Worm (Caenorhabditis elegans) whole organism, young adult: ENCODE measurements around the gene K03A11.1.

ENCODE experiments used
- C17E4.6 ChIP-seq: fragments of 200-800 bp; sonication (Bioruptor generic); IDR thresholded peaks from 2 replicates; pipeline ENCODE4 v1.3.6; 2022; ENCODE audit warnings: missing genetic modification reagents, missing genetic modification characterization, missing compliant biosample characterization
- D2030.7 ChIP-seq: fragments of 200-800 bp; sonication (Bioruptor generic); IDR thresholded peaks from 2 replicates; pipeline ENCODE4 v1.3.6; 2022; ENCODE audit warnings: missing genetic modification reagents, missing genetic modification characterization, missing compliant biosample characterization
- F22D6.2 ChIP-seq: sonication (generic microtip); optimal IDR thresholded peaks from 2 replicates; lab custom pipeline; 2016; ENCODE audit warnings: mild to moderate bottlenecking, missing genetic modification characterization, missing compliant biosample characterization
- T07F8.4 ChIP-seq: sonication (generic microtip); optimal IDR thresholded peaks from 2 replicates; lab custom pipeline; 2016; ENCODE audit warnings: mild to moderate bottlenecking, missing genetic modification characterization, moderate library complexity, missing compliant biosample characterization
- T26A5.8 ChIP-seq: sonication (generic microtip); optimal IDR thresholded peaks from 2 replicates; lab custom pipeline; 2016; ENCODE audit warnings: missing genetic modification characterization, missing compliant biosample characterization
- Y53F4B.3 ChIP-seq: fragments of 200-800 bp; sonication (Bioruptor generic); IDR thresholded peaks from 2 replicates; pipeline ENCODE4 v1.3.6; 2022; ENCODE audit warnings: missing genetic modification reagents, missing genetic modification characterization, missing compliant biosample characterization
- Y67H2A.10 ChIP-seq: fragments of 200-800 bp; sonication (Bioruptor generic); conservative IDR thresholded peaks from 2 replicates; pipeline ENCODE4 v1.3.6; 2022; ENCODE audit warnings: missing genetic modification reagents, missing genetic modification characterization, missing compliant biosample characterization
- aptf-2 ChIP-seq: fragments of 200-800 bp; sonication (Bioruptor generic); conservative IDR thresholded peaks from 2 replicates; pipeline ENCODE4 v1.3.6; 2022; ENCODE audit warnings: missing genetic modification reagents, missing genetic modification characterization, missing compliant biosample characterization
- aptf-3 ChIP-seq: fragments of 200-800 bp; sonication (Bioruptor generic); IDR thresholded peaks from 2 replicates; pipeline ENCODE4 v1.3.6; 2022; ENCODE audit warnings: missing genetic modification characterization, missing compliant biosample characterization
- attf-3 ChIP-seq: fragments of 200-800 bp; sonication (Bioruptor generic); conservative IDR thresholded peaks from 2 replicates; pipeline ENCODE4 v1.3.6; 2022; ENCODE audit warnings: missing genetic modification reagents, missing genetic modification characterization, missing compliant biosample characterization
- attf-6 ChIP-seq: fragments of 200-800 bp; sonication (Bioruptor generic); IDR thresholded peaks from 2 replicates; pipeline ENCODE4 v1.3.6; 2022; ENCODE audit warnings: missing genetic modification reagents, missing genetic modification characterization, missing compliant biosample characterization
- ccch-3 ChIP-seq: fragments of 200-800 bp; sonication (Bioruptor generic); optimal IDR thresholded peaks from 2 replicates; lab custom pipeline; 2018; ENCODE audit warnings: mild to moderate bottlenecking, missing genetic modification characterization, missing compliant biosample characterization
- die-1 ChIP-seq: sonication (generic microtip); optimal IDR thresholded peaks from 2 replicates; lab custom pipeline; 2016; ENCODE audit warnings: missing genotype, mild to moderate bottlenecking, missing genetic modification characterization, missing compliant biosample characterization
- efl-1 ChIP-seq: fragments of 150-350 bp; optimal IDR thresholded peaks from 2 replicates; lab custom pipeline; 2014; ENCODE audit warnings: missing biosample characterization, missing genetic modification reagents, missing genetic modification characterization
- fkh-3 ChIP-seq: sonication (generic microtip); optimal IDR thresholded peaks from 2 replicates; lab custom pipeline; 2016; ENCODE audit warnings: mild to moderate bottlenecking, missing genetic modification characterization, missing compliant biosample characterization
- gei-17 ChIP-seq: fragments of 200-800 bp; sonication (Bioruptor generic); optimal IDR thresholded peaks from 2 replicates; lab custom pipeline; 2018; ENCODE audit warnings: mild to moderate bottlenecking, missing genetic modification characterization, missing compliant biosample characterization
- hlh-12 ChIP-seq: sonication (generic microtip); optimal IDR thresholded peaks from 2 replicates; lab custom pipeline; 2016; ENCODE audit warnings: missing genetic modification characterization, missing compliant biosample characterization
- hmg-20 ChIP-seq: fragments of 200-800 bp; sonication (Bioruptor generic); IDR thresholded peaks from 2 replicates; pipeline ENCODE4 v1.3.6; 2022; ENCODE audit warnings: missing genetic modification reagents, missing genetic modification characterization, missing compliant biosample characterization
- lsy-27 ChIP-seq: sonication (generic microtip); optimal IDR thresholded peaks from 2 replicates; lab custom pipeline; 2017; ENCODE audit warnings: missing genetic modification characterization, mild to moderate bottlenecking, missing compliant biosample characterization, antibody characterized with exemption, missing genotype, borderline replicate concordance; ENCODE audit not compliant: insufficient read depth
- madf-10 ChIP-seq: sonication (generic microtip); optimal IDR thresholded peaks from 2 replicates; lab custom pipeline; 2016; ENCODE audit warnings: mild to moderate bottlenecking, missing genetic modification characterization, missing compliant biosample characterization
- madf-8 ChIP-seq: fragments of 200-800 bp; sonication (Bioruptor generic); conservative IDR thresholded peaks from 2 replicates; pipeline ENCODE4 v1.3.6; 2022; ENCODE audit warnings: missing genetic modification reagents, missing genetic modification characterization, missing compliant biosample characterization
- mxl-1 ChIP-seq: sonication (generic microtip); optimal IDR thresholded peaks from 2 replicates; lab custom pipeline; 2016; ENCODE audit warnings: missing genetic modification characterization, missing compliant biosample characterization
- nhr-179 ChIP-seq: sonication (generic microtip); optimal IDR thresholded peaks from 2 replicates; lab custom pipeline; 2016; ENCODE audit warnings: mild to moderate bottlenecking, missing genetic modification characterization, missing compliant biosample characterization
- nhr-90 ChIP-seq: sonication (generic microtip); optimal IDR thresholded peaks from 2 replicates; lab custom pipeline; 2016; ENCODE audit warnings: missing genotype, mild to moderate bottlenecking, missing genetic modification characterization, missing compliant biosample characterization
- rcor-1 ChIP-seq: fragments of 200-800 bp; sonication (Bioruptor generic); IDR thresholded peaks from 2 replicates; pipeline ENCODE4 v1.3.6; 2022; ENCODE audit warnings: missing genetic modification reagents, missing genetic modification characterization, missing compliant biosample characterization
- snpc-1.1 ChIP-seq: sonication (generic microtip); optimal IDR thresholded peaks from 2 replicates; lab custom pipeline; 2017; ENCODE audit warnings: missing genetic modification characterization, mild to moderate bottlenecking, missing compliant biosample characterization, antibody characterized with exemption, moderate library complexity, missing genotype, missing genetic modification reagents; ENCODE audit not compliant: insufficient read depth
- snpc-1.3 ChIP-seq: sonication (generic microtip); optimal IDR thresholded peaks from 2 replicates; lab custom pipeline; 2017; ENCODE audit warnings: missing genetic modification characterization, mild to moderate bottlenecking, missing compliant biosample characterization, antibody characterized with exemption, moderate library complexity, missing genotype, missing genetic modification reagents; ENCODE audit not compliant: insufficient read depth
- tbp1 ChIP-seq: fragments of 200-800 bp; sonication (Bioruptor generic); optimal IDR thresholded peaks from 2 replicates; lab custom pipeline; 2018; ENCODE audit warnings: mild to moderate bottlenecking, missing genetic modification characterization, missing compliant biosample characterization
- zfh-2 ChIP-seq: fragments of 200-800 bp; sonication (Bioruptor generic); conservative IDR thresholded peaks from 2 replicates; pipeline ENCODE4 v1.3.6; 2022; ENCODE audit warnings: missing genetic modification reagents, missing genetic modification characterization, missing compliant biosample characterization
- zim-3 ChIP-seq: sonication (generic microtip); optimal IDR thresholded peaks from 2 replicates; lab custom pipeline; 2017; ENCODE audit warnings: mild to moderate bottlenecking, missing genetic modification characterization, moderate library complexity, missing compliant biosample characterization
- ztf-3 ChIP-seq: fragments of 200-800 bp; sonication (Bioruptor generic); optimal IDR thresholded peaks from 2 replicates; lab custom pipeline; 2018; ENCODE audit warnings: mild to moderate bottlenecking, missing genetic modification characterization, missing compliant biosample characterization

K03A11.1 gene

DNA sequence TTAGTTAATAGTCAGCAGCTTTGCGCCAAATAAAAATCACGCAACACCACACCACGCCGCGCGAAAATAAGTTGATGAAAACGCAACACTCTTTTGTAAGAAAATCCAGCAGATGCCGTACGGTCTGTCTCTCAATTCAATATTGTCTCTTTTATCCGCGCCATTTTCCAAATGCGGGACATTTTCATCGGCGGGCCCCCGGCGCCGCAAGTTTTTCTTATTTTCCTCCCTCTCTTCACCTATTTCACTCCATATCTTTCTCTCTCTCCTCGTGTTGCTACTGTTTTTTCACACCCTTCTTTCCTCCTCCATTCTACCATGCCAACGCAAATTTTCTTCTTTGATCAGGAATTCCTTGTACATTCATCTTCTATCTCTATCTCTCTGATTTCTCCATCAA lies 45.2 kb upstream of the K03A11.1 start:
- TF ChIP-seq ccch-3 (no peak), Y53F4B.3 (GFP tag; lab: Robert Waterston, UW) (no peak), aptf-2 (GFP tag; lab: Robert Waterston, UW) (no peak), snpc-1.3 (tag; lab: Kevin White, UChicago) (no peak), attf-6 (GFP tag; lab: Robert Waterston, UW) (no peak)

DNA sequence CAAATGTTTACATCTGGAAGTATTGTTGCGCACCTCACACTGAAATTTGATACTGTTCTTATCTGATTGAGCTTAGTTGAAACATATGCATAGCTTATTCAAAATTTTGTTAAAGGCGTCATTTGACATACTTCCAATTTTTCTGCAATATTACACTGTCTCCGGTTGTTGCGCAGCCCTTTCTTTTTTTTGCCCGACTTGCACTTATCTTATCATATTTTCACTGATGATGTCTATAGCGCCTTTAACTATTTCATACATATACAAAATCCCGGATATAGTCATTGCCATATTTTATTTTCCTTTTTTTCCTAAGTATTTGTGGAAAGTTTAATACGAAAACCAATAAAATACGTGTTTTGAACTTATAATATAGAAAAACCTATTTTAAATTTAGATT lies 44.8 kb upstream of the K03A11.1 start:
- TF ChIP-seq hmg-20 (no peak), lsy-27 (tag; lab: Kevin White, UChicago) (no peak), D2030.7 (GFP tag; lab: Robert Waterston, UW) (no peak)
- TF ChIP-seq, all 124 proteins: peak for 0

DNA sequence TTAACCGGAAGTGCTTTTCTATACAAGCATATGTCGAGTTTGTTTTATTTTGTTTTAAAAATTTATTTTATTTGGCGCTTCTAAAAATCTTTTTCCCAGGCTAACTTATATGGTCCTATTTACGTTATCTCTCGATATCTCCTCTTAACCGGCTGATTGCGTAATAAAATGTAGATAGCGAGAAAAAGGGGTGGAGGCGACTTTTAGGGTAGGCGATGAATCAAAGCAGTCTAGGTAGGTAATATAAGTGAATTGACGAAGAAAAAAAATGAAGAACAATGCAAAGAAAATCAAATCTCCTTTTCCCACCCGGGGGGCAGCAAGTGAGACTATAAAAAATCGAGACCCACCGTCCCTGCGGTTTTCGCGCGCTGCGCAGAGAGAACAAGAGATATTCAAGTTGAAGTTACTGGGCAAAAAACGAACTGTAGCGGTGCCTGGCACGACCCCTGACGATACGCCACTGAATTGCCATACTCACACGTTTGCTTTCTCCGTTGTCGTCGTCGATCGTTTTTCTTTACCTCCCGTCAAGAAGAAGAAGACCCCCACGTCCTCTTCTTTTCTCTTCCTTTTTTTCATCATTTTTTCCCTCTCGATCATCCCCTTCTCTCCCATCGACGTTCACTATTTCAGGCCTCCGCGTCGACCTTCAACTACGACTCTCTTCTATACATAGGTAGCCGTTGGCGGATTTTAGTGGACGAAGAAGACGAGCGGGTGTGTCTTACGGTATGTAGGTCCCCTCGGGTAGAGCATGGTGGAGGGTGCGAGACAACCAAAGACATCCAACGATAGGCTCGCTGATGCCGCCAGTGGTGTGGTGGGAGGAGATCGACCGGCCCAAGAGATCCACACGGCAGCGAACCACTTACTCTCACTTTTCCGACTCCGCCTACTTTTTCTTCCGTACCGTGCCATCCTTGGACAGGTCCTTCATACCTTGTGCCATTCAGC lies 43.4 kb upstream of the K03A11.1 start, which contains the start of gene nhr-25:
nhr-25 (plus strand) TSS at position 637 of the 957 bp plus-strand sequence.
- TF ChIP-seq zfh-2 (GFP tag; lab: Robert Waterston, UW), result peak; percentile 54
- TF ChIP-seq efl-1, result no peak
- no peak for TF ChIP-seq F22D6.2 (tag; lab: Kevin White, UChicago)
- TF ChIP-seq Y67H2A.10 (GFP tag; lab: Robert Waterston, UW), result no peak
- TF ChIP-seq attf-3, result 0 out of 2 replicates have a peak, but pooled peaks have one; percentile 25

ce11 chrX:13008895-13009294 lies 42.6 kb upstream of the K03A11.1 start:
- TF ChIP-seq die-1 (no peak), fkh-3 (no peak), madf-8 (no peak), T07F8.4 (tag; lab: Kevin White, UChicago) (no peak), madf-10 (tag; lab: Kevin White, UChicago) (no peak)

DNA sequence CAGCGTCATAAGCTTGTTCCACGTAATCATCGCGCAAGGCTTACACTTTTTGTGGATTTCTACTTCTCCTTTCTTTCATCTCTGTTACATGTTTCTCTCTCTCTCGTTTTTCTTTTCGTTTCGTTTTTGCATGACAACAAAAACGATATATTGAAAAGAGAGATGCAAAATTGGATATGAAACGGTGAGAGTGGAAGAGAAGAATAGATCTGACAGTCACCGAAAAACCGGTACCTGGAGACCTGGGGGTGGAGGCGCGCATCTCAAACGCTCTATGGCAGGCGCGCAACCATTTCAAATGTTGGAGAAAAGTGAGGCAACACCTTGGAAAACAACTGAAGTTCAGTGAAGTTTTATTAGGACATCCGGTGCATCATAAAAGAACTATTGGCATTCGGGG lies 41.9 kb upstream of the K03A11.1 start:
- TF ChIP-seq aptf-3 (GFP tag; lab: Robert Waterston, UW) (no peak), hlh-12 (tag; lab: Kevin White, UChicago) (no peak), zim-3 (tag; lab: Kevin White, UChicago) (no peak), tbp1 (no peak), lsy-27 (tag; lab: Kevin White, UChicago) (no peak), nhr-90 (tag; lab: Kevin White, UChicago) (no peak), rcor-1 (no peak), mxl-1 (tag; lab: Kevin White, UChicago) (no peak)

- TF ChIP-seq snpc-1.1, result no peak
- TF ChIP-seq C17E4.6 (GFP tag; lab: Robert Waterston, UW), result no peak
- TF ChIP-seq gei-17, result no peak
- TF ChIP-seq ztf-3 (GFP tag; lab: Kevin White, UChicago), result no peak
- TF ChIP-seq rcor-1, result no peak
- no peak for TF ChIP-seq T26A5.8 (tag; lab: Kevin White, UChicago)
- no peak for TF ChIP-seq nhr-179
Measured at ce11 chrX:13011897-13012296, 39.6 kb upstream of the K03A11.1 start.
